Worm (Caenorhabditis elegans) whole organism, L1 larva: ENCODE data around the gene ceh-93.
A peak's percentile ranks its signal among the peaks of the same experiment; 100 is the strongest.

Experiments used
- C16A3.4 ChIP-seq: fragments of 150-350 bp; optimal IDR thresholded peaks from 2 replicates; lab custom pipeline; 2014; ENCODE audit warnings: missing biosample characterization, missing genetic modification characterization
- aly-2 ChIP-seq: fragments of 150-350 bp; optimal IDR thresholded peaks from 2 replicates; lab custom pipeline; 2014; ENCODE audit warnings: missing biosample characterization, missing genetic modification characterization
- ceh-63 ChIP-seq: fragments of 200-800 bp; sonication (Bioruptor generic); optimal IDR thresholded peaks from 2 replicates; lab custom pipeline; 2018; ENCODE audit warnings: mild to moderate bottlenecking, missing genetic modification characterization, missing compliant biosample characterization
- ceh-8 ChIP-seq: fragments of 200-800 bp; sonication (Bioruptor generic); optimal IDR thresholded peaks from 2 replicates; lab custom pipeline; 2018; ENCODE audit warnings: mild to moderate bottlenecking, missing genetic modification characterization, moderate library complexity, missing compliant biosample characterization
- ceh-88 ChIP-seq: fragments of 200-800 bp; sonication (Bioruptor generic); IDR thresholded peaks from 2 replicates; pipeline ENCODE4 v1.3.6; 2022; ENCODE audit warnings: missing genetic modification characterization, missing compliant biosample characterization
- efl-1 ChIP-seq, 4 experiments: fragments of 150-350 bp; optimal IDR thresholded peaks in 3 of 4; peaks in 1 of 4; 1 replicate in 1 of 4; 2 replicates in 3 of 4; lab custom pipeline; 2014; ENCODE audit warnings: missing biosample characterization in 2 of 4, missing genetic modification characterization in 2 of 4, missing genetic modification reagents in 2 of 4
- egl-27 ChIP-seq, 2 experiments: fragments of 150-350 bp in 1 of 2; sonication (generic microtip); optimal IDR thresholded peaks; 3 replicates each; lab custom pipeline; 2017 to 2018; ENCODE audit warnings: missing biosample characterization in 2 of 2, missing genetic modification characterization in 2 of 2, missing genetic modification reagents in 2 of 2
- elt-2 ChIP-seq: sonication (generic microtip); optimal IDR thresholded peaks from 2 replicates; lab custom pipeline; 2016; ENCODE audit warnings: missing genetic modification characterization, mild to moderate bottlenecking, inconsistent platforms, missing compliant biosample characterization, missing genetic modification reagents
- fkh-8 ChIP-seq: sonication (generic microtip); optimal IDR thresholded peaks from 2 replicates; lab custom pipeline; 2016; ENCODE audit warnings: mild to moderate bottlenecking, missing genetic modification characterization, missing compliant biosample characterization
- grh-1 ChIP-seq: fragments of 200-800 bp; sonication (Bioruptor generic); IDR thresholded peaks from 2 replicates; pipeline ENCODE4 v1.3.6; 2022; ENCODE audit warnings: missing genetic modification reagents, missing genetic modification characterization, missing compliant biosample characterization
- hpl-2 ChIP-seq: fragments of 150-350 bp; optimal IDR thresholded peaks from 2 replicates; lab custom pipeline; 2014; ENCODE audit warnings: missing biosample characterization, missing genetic modification reagents, missing genetic modification characterization
- jun-1 ChIP-seq: fragments of 150-350 bp; optimal IDR thresholded peaks from 2 replicates; lab custom pipeline; 2014; ENCODE audit warnings: missing biosample characterization, missing genetic modification reagents, missing genetic modification characterization
- lin-14 ChIP-seq: fragments of 200-800 bp; sonication (Bioruptor generic); optimal IDR thresholded peaks from 2 replicates; lab custom pipeline; 2018; ENCODE audit warnings: mild to moderate bottlenecking, missing genetic modification characterization, moderate library complexity, missing compliant biosample characterization
- lsy-2 ChIP-seq, 2 experiments: fragments of 150-350 bp; optimal IDR thresholded peaks; 2 replicates each; lab custom pipeline; 2014; ENCODE audit warnings: missing biosample characterization in 2 of 2, missing genetic modification characterization in 2 of 2
- mab-9 ChIP-seq: fragments of 200-800 bp; sonication (Bioruptor generic); IDR thresholded peaks from 2 replicates; pipeline ENCODE4 v1.3.6; 2022; ENCODE audit warnings: missing genetic modification reagents, missing genetic modification characterization, missing compliant biosample characterization
- mep-1 ChIP-seq: fragments of 150-350 bp; optimal IDR thresholded peaks from 2 replicates; lab custom pipeline; 2014; ENCODE audit warnings: missing biosample characterization, missing genetic modification characterization
- nhr-12 ChIP-seq: sonication (generic microtip); optimal IDR thresholded peaks from 2 replicates; lab custom pipeline; 2017; ENCODE audit warnings: missing biosample characterization, missing genetic modification characterization
- nhr-19 ChIP-seq: fragments of 200-800 bp; sonication (Bioruptor generic); conservative IDR thresholded peaks from 2 replicates; pipeline ENCODE4 v1.3.6; 2022; ENCODE audit warnings: missing genetic modification characterization, missing compliant biosample characterization
- nhr-47 ChIP-seq: sonication (generic microtip); optimal IDR thresholded peaks from 2 replicates; lab custom pipeline; 2016; ENCODE audit warnings: mild to moderate bottlenecking, missing genetic modification characterization, moderate library complexity, missing compliant biosample characterization
- nhr-76 ChIP-seq: sonication (generic microtip); optimal IDR thresholded peaks from 2 replicates; lab custom pipeline; 2017; ENCODE audit warnings: missing biosample characterization, missing genetic modification characterization
- nhr-84 ChIP-seq: sonication (generic microtip); optimal IDR thresholded peaks from 2 replicates; lab custom pipeline; 2017; ENCODE audit warnings: missing biosample characterization, missing genetic modification characterization
- snpc-4 ChIP-seq: fragments of 150-350 bp; optimal IDR thresholded peaks from 2 replicates; lab custom pipeline; 2014; ENCODE audit warnings: missing biosample characterization, missing genetic modification characterization
- snu-23 ChIP-seq: sonication (generic microtip); optimal IDR thresholded peaks from 2 replicates; lab custom pipeline; 2016; ENCODE audit warnings: missing genetic modification characterization, missing compliant biosample characterization
- sox-4 ChIP-seq: sonication (generic microtip); optimal IDR thresholded peaks from 2 replicates; lab custom pipeline; 2016; ENCODE audit warnings: missing genetic modification characterization, missing compliant biosample characterization
- tbx-2 ChIP-seq: sonication (generic microtip); optimal IDR thresholded peaks from 2 replicates; lab custom pipeline; 2016; ENCODE audit warnings: missing genetic modification characterization, missing compliant biosample characterization
- tlp-1 ChIP-seq: fragments of 150-350 bp; optimal IDR thresholded peaks from 2 replicates; lab custom pipeline; 2014; ENCODE audit warnings: missing biosample characterization, missing genetic modification characterization
- unc-86 ChIP-seq: sonication (generic microtip); optimal IDR thresholded peaks from 2 replicates; lab custom pipeline; 2016; ENCODE audit warnings: missing genetic modification characterization, missing compliant biosample characterization
- unc-98 ChIP-seq: fragments of 200-800 bp; sonication (Bioruptor generic); IDR thresholded peaks from 2 replicates; pipeline ENCODE4 v1.3.6; 2022; ENCODE audit warnings: missing genetic modification characterization, missing compliant biosample characterization
- xbp-1 ChIP-seq: sonication (generic microtip); optimal IDR thresholded peaks from 2 replicates; lab custom pipeline; 2016; ENCODE audit warnings: missing genetic modification characterization, missing compliant biosample characterization
- ztf-11 ChIP-seq, 2 experiments: sonication (generic microtip); optimal IDR thresholded peaks; 2 replicates each; lab custom pipeline; 2016 to 2017; ENCODE audit warnings: missing genetic modification characterization in 2 of 2, missing biosample characterization in 1 of 2, missing compliant biosample characterization in 1 of 2
- ztf-4 ChIP-seq: fragments of 150-350 bp; optimal IDR thresholded peaks from 2 replicates; lab custom pipeline; 2014; ENCODE audit warnings: missing biosample characterization, missing genetic modification characterization

Gene ceh-93

DNA sequence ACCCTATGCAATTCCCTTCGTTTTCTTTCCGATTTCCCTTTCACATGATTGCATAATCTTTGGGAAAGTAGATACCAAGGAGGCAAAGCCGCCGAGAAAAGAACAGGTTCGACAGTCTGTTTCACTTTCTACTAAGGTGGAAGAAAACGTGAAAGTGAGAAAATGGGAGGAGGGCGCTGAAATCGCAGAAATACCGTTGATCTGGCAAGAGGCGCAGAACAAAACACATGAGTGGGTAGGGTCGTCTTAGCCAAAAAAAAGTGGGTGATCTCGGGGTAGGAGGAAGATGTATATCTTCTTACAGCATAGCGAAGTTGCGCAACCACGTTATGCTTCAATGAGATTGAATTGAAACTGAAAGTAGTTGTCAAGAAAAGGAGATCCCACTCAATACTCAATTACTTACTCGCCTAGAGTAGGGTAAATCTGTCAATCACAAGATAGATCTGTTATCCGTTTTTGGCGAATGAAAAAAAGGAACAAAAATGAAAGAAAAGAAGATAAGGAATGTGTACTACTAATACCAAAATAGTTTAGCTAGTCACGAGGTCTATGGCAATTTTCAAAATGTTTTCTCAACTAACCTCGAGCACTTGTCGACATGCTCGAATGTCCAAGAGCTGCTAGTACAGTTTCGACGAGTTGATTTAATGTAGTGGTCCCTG is 44.6 kb upstream of the ceh-93 start (continued):
- TF ChIP-seq tlp-1 (tag; lab: Kevin White, UChicago) (no peak), sox-4 (tag; lab: Kevin White, UChicago) (no peak), unc-86 (no peak)
- TF ChIP-seq, all 84 proteins: peak for 8

DNA sequence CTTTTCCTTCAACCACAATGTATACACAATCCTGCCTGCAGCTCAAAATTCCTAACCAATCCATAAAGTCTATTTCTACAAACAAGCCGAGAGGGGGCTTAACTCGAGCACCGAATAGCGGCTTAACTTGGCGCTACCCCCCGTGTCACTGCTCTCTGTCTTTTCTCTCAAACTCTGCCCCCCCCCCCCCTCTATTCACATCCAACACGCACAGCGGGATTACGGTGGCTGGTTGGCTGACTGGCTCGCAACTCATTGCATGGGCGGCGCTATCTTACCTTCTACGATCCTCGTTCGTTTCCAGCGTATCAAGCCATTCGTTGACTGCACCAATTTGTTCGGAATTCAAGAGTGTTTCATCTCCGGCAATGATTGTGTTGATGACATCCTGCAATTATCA is 43.0 kb upstream of the ceh-93 start:
- TF ChIP-seq mab-9 (GFP tag; lab: Robert Waterston, UW) (0 out of 2 replicates have a peak, but pooled peaks have one; percentile 10), sox-4 (tag; lab: Kevin White, UChicago) (no peak), nhr-19 (GFP tag; lab: Robert Waterston, UW) (no peak), mep-1 (tag; lab: Kevin White, UChicago) (no peak), grh-1 (no peak)
- TF ChIP-seq, all 84 proteins: peak for 1

DNA sequence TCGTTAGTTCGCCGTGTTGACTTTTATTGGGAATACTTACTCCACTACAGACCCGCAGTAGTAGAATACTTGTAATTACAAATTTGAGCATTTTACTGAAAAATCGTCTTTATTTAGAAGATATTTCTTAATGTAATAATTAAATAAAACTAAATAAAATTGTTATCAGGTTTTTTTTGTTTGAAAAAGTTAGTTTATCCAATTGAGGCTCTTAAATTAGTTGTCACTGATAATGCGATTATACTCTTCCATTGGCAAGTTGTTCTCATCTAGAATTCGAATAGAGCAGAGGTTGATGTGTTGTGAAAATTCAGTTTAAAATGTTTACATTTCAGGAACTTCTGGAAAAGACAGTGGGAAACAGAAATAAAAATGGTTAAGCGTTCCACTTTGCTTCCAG is 36.9 kb upstream of the ceh-93 start, which contains the start of gene ZK1193.2:
ZK1193.2 (minus strand) TSS at position 101 of the 400 bp plus-strand sequence.
- TF ChIP-seq lin-14 (GFP tag; lab: Kevin White, UChicago) (no peak), ztf-4 (tag; lab: Kevin White, UChicago) (no peak), unc-98 (GFP tag; lab: Robert Waterston, UW) (no peak), lsy-2 (tag; optimal IDR thresholded peaks at IDR 0.05; lab: Kevin White, UChicago) (no peak), fkh-8 (tag; lab: Kevin White, UChicago) (no peak), ceh-88 (GFP tag; lab: Robert Waterston, UW) (no peak), C16A3.4 (no peak), nhr-76 (tag; lab: Kevin White, UChicago) (no peak), nhr-12 (tag; lab: Kevin White, UChicago) (no peak), hpl-2 (GFP tag; lab: Kevin White, UChicago) (no peak), snu-23 (GFP tag; lab: Kevin White, UChicago) (no peak), mep-1 (tag; lab: Kevin White, UChicago) (no peak), elt-2 (tag; lab: Kevin White, UChicago) (no peak), efl-1 (optimal IDR thresholded peaks at IDR 0.05; lab: Kevin White, UChicago) (no peak), efl-1 (GFP tag; optimal IDR thresholded peaks at IDR 0.05 in 1 of 2; lab: Kevin White, UChicago) (no peak), aly-2 (tag; lab: Kevin White, UChicago) (no peak), tlp-1 (tag; lab: Kevin White, UChicago) (no peak)
- TF ChIP-seq, all 84 proteins: peak for 0

DNA sequence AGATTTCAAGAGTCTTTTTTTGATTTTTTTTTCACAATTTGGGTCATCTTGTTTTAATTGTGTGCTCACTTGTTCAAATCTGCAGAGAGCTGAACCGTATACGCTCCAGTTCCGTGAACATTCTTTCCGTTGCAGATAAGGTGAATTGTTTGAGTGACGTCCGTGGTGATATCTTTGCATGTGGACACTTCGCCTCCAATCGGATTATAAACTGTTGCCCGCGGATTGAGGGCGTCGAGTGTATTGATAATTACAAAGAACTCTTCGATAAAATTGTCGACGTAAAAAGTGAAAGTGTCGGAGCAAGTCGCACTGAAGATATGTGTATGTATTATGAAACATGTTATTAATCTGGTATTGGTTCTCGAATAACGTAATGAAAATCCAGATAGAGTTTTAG is 35.2 kb upstream of the ceh-93 start:
- TF ChIP-seq elt-2 (tag; lab: Kevin White, UChicago) (peak; percentile 57), nhr-47 (no peak)

DNA sequence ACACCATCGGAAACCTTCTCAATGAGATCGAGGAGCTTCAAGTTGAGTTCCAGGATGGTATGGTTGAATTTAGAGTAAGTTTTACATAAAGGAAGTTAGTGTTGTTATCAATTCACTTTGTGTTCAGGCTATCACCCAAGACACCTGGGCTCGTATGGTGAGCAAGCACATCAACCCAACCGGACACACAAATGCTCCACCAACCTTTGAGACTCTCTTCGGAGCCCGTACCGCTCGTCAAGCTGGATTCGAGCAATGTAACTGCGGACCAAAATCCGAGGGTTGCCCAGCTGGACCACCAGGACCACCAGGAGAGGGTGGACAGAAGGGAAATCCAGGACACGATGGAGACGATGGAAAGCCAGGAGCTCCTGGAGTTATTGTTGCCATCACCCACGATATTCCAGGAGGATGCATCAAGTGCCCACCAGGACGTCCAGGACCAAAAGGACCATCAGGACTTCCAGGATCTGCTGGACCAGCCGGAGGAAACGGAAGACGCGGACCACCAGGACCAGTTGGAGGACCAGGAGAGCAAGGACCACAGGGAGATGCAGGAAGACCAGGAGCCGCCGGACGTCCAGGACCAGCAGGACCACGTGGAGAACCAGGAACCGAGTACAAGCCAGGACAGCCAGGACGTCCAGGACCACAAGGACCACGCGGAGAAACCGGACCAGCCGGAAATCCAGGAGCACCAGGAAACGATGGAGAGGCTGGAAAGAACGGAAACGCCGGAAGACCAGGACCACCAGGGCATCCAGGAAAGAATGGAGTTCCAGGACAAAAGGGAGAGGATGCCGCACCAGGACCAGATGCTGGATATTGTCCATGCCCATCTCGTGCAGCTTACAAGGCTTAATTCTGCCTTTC is 33.4 kb upstream of the ceh-93 start:
- TF ChIP-seq jun-1 (tag; lab: Kevin White, UChicago) (no peak), ceh-8 (GFP tag; lab: Kevin White, UChicago) (no peak), fkh-8 (tag; lab: Kevin White, UChicago) (no peak), hpl-2 (GFP tag; lab: Kevin White, UChicago) (no peak), tbx-2 (tag; lab: Kevin White, UChicago) (no peak), mep-1 (tag; lab: Kevin White, UChicago) (no peak), C16A3.4 (no peak), ceh-63 (GFP tag; lab: Kevin White, UChicago) (no peak), ztf-11 (tag; optimal IDR thresholded peaks at IDR 0.05; lab: Kevin White, UChicago) (no peak), egl-27 (tag; optimal IDR thresholded peaks at IDR 0.05; lab: Kevin White, UChicago) (no peak), snpc-4 (tag; lab: Kevin White, UChicago) (no peak), grh-1 (no peak), nhr-84 (tag; lab: Kevin White, UChicago) (no peak), xbp-1 (tag; lab: Kevin White, UChicago) (no peak)
- TF ChIP-seq, all 84 proteins: peak for 0
